Worm (Caenorhabditis elegans) whole organism, midembryonic: ENCODE results near the gene M03A1.8.

Source experiments
- cog-1 ChIP-seq: sonication (generic microtip); optimal IDR thresholded peaks from 2 replicates; lab custom pipeline; 2016; ENCODE audit warnings: missing genetic modification characterization, missing compliant biosample characterization
- flt-1 ChIP-seq: fragments of 200-800 bp; sonication (Bioruptor generic); IDR thresholded peaks from 2 replicates; pipeline ENCODE4 v1.3.6; 2022; ENCODE audit warnings: missing genetic modification characterization, missing compliant biosample characterization
- ref-1 ChIP-seq: fragments of 200-800 bp; sonication (Bioruptor generic); conservative IDR thresholded peaks from 2 replicates; pipeline ENCODE4 v1.3.6; 2022; ENCODE audit warnings: missing genetic modification reagents, missing genetic modification characterization, missing compliant biosample characterization

DNA sequence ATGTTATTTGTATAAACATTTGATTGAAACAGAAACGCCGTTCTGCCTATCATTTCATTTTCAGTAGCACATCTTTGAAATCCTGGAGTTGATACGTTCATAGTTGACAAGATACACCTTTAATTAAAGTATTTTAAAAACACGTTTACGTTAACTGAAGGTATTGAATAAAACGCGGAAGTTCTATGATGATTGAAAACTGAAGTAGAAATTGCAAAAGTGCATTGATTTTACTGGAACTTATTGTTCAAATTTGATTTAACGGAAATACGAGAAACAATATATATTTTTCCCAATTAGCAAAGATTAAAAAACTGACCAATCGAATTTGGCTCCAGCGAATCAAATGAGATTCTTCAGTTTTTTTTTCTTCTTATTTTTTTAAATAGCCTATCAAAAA lies 16.6 kb upstream of the M03A1.8 start, which contains the start of gene sra-34:
- no peak for TF ChIP-seq ref-1 (GFP tag; lab: Robert Waterston, UW)
- TF ChIP-seq flt-1 = no peak
- no peak for TF ChIP-seq cog-1
